Worm (Caenorhabditis elegans) whole organism, L2 larva: ENCODE data around the gene uig-1.

Source experiments
- C34F6.9 ChIP-seq: fragments of 150-350 bp; optimal IDR thresholded peaks from 2 replicates; lab custom pipeline; 2014; ENCODE audit warnings: missing biosample characterization, missing genetic modification characterization
- F13H6.1 ChIP-seq: sonication (generic microtip); optimal IDR thresholded peaks from 2 replicates; lab custom pipeline; 2016; ENCODE audit warnings: missing genetic modification characterization, missing compliant biosample characterization
- R02D3.7 ChIP-seq: fragments of 150-350 bp; optimal IDR thresholded peaks from 2 replicates; lab custom pipeline; 2014; ENCODE audit warnings: missing biosample characterization, missing genetic modification characterization
- Y55F3AM.14 ChIP-seq: fragments of 200-800 bp; sonication (Bioruptor generic); optimal IDR thresholded peaks from 2 replicates; lab custom pipeline; 2018; ENCODE audit warnings: mild to moderate bottlenecking, missing genetic modification characterization, missing compliant biosample characterization
- ZK546.5 ChIP-seq: sonication (generic microtip); optimal IDR thresholded peaks from 2 replicates; lab custom pipeline; 2017; ENCODE audit warnings: missing biosample characterization, missing genetic modification characterization
- alr-1 ChIP-seq: fragments of 150-350 bp; optimal IDR thresholded peaks from 2 replicates; lab custom pipeline; 2014; ENCODE audit warnings: missing biosample characterization, missing genetic modification characterization
- aly-2 ChIP-seq: fragments of 150-350 bp; optimal IDR thresholded peaks from 2 replicates; lab custom pipeline; 2014; ENCODE audit warnings: missing biosample characterization, missing genetic modification characterization
- ama-1 ChIP-seq: fragments of 150-350 bp; optimal IDR thresholded peaks from 2 replicates; lab custom pipeline; 2018; ENCODE audit warnings: inconsistent platforms
- blmp-1 ChIP-seq: sonication (generic microtip); optimal IDR thresholded peaks from 2 replicates; lab custom pipeline; 2017; ENCODE audit warnings: missing genetic modification characterization, mild to moderate bottlenecking, missing compliant biosample characterization, antibody characterized with exemption, moderate library complexity; ENCODE audit not compliant: insufficient read depth
- ceh-16 ChIP-seq: fragments of 150-350 bp; optimal IDR thresholded peaks from 2 replicates; lab custom pipeline; 2014; ENCODE audit warnings: missing biosample characterization, missing genetic modification characterization
- ceh-82 ChIP-seq: fragments of 150-350 bp; optimal IDR thresholded peaks from 2 replicates; lab custom pipeline; 2014; ENCODE audit warnings: missing biosample characterization, missing genetic modification characterization
- crh-2 ChIP-seq: sonication (generic microtip); optimal IDR thresholded peaks from 2 replicates; lab custom pipeline; 2017; ENCODE audit warnings: missing biosample characterization, missing genetic modification characterization
- dmd-4 ChIP-seq: sonication (generic microtip); optimal IDR thresholded peaks from 2 replicates; lab custom pipeline; 2017; ENCODE audit warnings: missing biosample characterization, missing genetic modification characterization
- egl-27 ChIP-seq: sonication (generic microtip); optimal IDR thresholded peaks from 3 replicates; lab custom pipeline; 2017; ENCODE audit warnings: missing biosample characterization, missing genetic modification reagents, missing genetic modification characterization
- elt-1 ChIP-seq: fragments of 150-350 bp; optimal IDR thresholded peaks from 2 replicates; lab custom pipeline; 2014; ENCODE audit warnings: missing biosample characterization, missing genetic modification characterization
- elt-3 ChIP-seq: sonication (generic microtip); optimal IDR thresholded peaks from 2 replicates; lab custom pipeline; 2017; ENCODE audit warnings: missing biosample characterization, missing genetic modification characterization
- fos-1 ChIP-seq: fragments of 150-350 bp; optimal IDR thresholded peaks from 2 replicates; lab custom pipeline; 2014; ENCODE audit warnings: missing biosample characterization, missing genetic modification characterization
- gmeb-1 ChIP-seq: fragments of 150-350 bp; optimal IDR thresholded peaks from 2 replicates; lab custom pipeline; 2014; ENCODE audit warnings: missing biosample characterization, missing genetic modification characterization
- lin-11 ChIP-seq: fragments of 150-350 bp; sonication (generic microtip); optimal IDR thresholded peaks from 2 replicates; lab custom pipeline; 2014; ENCODE audit warnings: missing biosample characterization, missing genetic modification characterization, inconsistent platforms, mixed read lengths
- lin-13 ChIP-seq: fragments of 150-350 bp; optimal IDR thresholded peaks from 2 replicates; lab custom pipeline; 2014; ENCODE audit warnings: missing biosample characterization, missing genetic modification reagents, missing genetic modification characterization
- lin-39 ChIP-seq: fragments of 150-350 bp; optimal IDR thresholded peaks from 2 replicates; lab custom pipeline; 2014; ENCODE audit warnings: missing biosample characterization, missing genetic modification reagents, missing genetic modification characterization
- lsy-2 ChIP-seq, 2 experiments: fragments of 150-350 bp in 1 of 2; sonication (generic microtip) in 1 of 2; optimal IDR thresholded peaks; 2 replicates each; lab custom pipeline; 2014 to 2017; ENCODE audit warnings: missing biosample characterization in 2 of 2, missing genetic modification characterization in 2 of 2
- mab-5 ChIP-seq: fragments of 150-350 bp; optimal IDR thresholded peaks from 2 replicates; lab custom pipeline; 2014; ENCODE audit warnings: missing biosample characterization, missing genetic modification characterization
- mbf-1 ChIP-seq: sonication (generic microtip); optimal IDR thresholded peaks from 2 replicates; lab custom pipeline; 2017; ENCODE audit warnings: missing biosample characterization, missing genetic modification characterization
- mdl-1 ChIP-seq, 2 experiments: fragments of 150-350 bp in 1 of 2; sonication (generic microtip) in 1 of 2; optimal IDR thresholded peaks; 2 replicates each; lab custom pipeline; 2017; ENCODE audit warnings: missing biosample characterization in 2 of 2, missing genetic modification characterization in 2 of 2
- nhr-10 ChIP-seq: sonication (generic microtip); optimal IDR thresholded peaks from 2 replicates; lab custom pipeline; 2017; ENCODE audit warnings: missing biosample characterization, missing genetic modification characterization
- nhr-11 ChIP-seq: fragments of 150-350 bp; optimal IDR thresholded peaks from 2 replicates; lab custom pipeline; 2014; ENCODE audit warnings: missing biosample characterization, missing genetic modification characterization
- nhr-12 ChIP-seq: fragments of 150-350 bp; optimal IDR thresholded peaks from 2 replicates; lab custom pipeline; 2014; ENCODE audit warnings: missing biosample characterization, missing genetic modification characterization
- nhr-129 ChIP-seq: fragments of 150-350 bp; optimal IDR thresholded peaks from 2 replicates; lab custom pipeline; 2014; ENCODE audit warnings: missing biosample characterization, missing genetic modification characterization
- nhr-21 ChIP-seq: fragments of 150-350 bp; optimal IDR thresholded peaks from 2 replicates; lab custom pipeline; 2014; ENCODE audit warnings: missing biosample characterization, missing genetic modification characterization
- nhr-23 ChIP-seq: fragments of 150-350 bp; optimal IDR thresholded peaks from 2 replicates; lab custom pipeline; 2014; ENCODE audit warnings: missing biosample characterization, missing genetic modification reagents, missing genetic modification characterization
- nhr-237 ChIP-seq: fragments of 150-350 bp; optimal IDR thresholded peaks from 2 replicates; lab custom pipeline; 2014; ENCODE audit warnings: missing biosample characterization, missing genetic modification characterization
- nhr-25 ChIP-seq: fragments of 150-350 bp; sonication (generic microtip); optimal IDR thresholded peaks from 3 replicates; lab custom pipeline; 2014; ENCODE audit warnings: missing biosample characterization, missing genetic modification characterization
- nhr-6 ChIP-seq: fragments of 150-350 bp; optimal IDR thresholded peaks from 2 replicates; lab custom pipeline; 2014; ENCODE audit warnings: missing biosample characterization, missing genetic modification characterization
- nhr-77 ChIP-seq: fragments of 150-350 bp; optimal IDR thresholded peaks from 2 replicates; lab custom pipeline; 2014; ENCODE audit warnings: missing biosample characterization, missing genetic modification characterization
- peb-1 ChIP-seq: fragments of 150-350 bp; optimal IDR thresholded peaks from 2 replicates; lab custom pipeline; 2014; ENCODE audit warnings: missing biosample characterization, missing genetic modification characterization
- sem-4 ChIP-seq: fragments of 150-350 bp; optimal IDR thresholded peaks from 2 replicates; lab custom pipeline; 2014; ENCODE audit warnings: missing biosample characterization, missing genetic modification reagents, missing genetic modification characterization
- skn-1 ChIP-seq: sonication (generic microtip); optimal IDR thresholded peaks from 2 replicates; lab custom pipeline; 2017; ENCODE audit warnings: missing biosample characterization, missing genetic modification characterization
- sma-3 ChIP-seq: sonication (generic microtip); optimal IDR thresholded peaks from 2 replicates; lab custom pipeline; 2016; ENCODE audit warnings: missing genetic modification reagents, missing genetic modification characterization, missing compliant biosample characterization
- sma-9 ChIP-seq, 2 experiments: fragments of 150-350 bp in 1 of 2; sonication (generic microtip) in 1 of 2; optimal IDR thresholded peaks; 2 replicates each; lab custom pipeline; 2014 to 2016; ENCODE audit warnings: missing genetic modification characterization in 2 of 2, mild to moderate bottlenecking in 1 of 2, missing biosample characterization in 1 of 2, missing compliant biosample characterization in 1 of 2, missing genetic modification reagents in 1 of 2, moderate library complexity in 1 of 2
- snpc-4 ChIP-seq: fragments of 150-350 bp; optimal IDR thresholded peaks from 2 replicates; lab custom pipeline; 2014; ENCODE audit warnings: missing biosample characterization, missing genetic modification characterization
- unc-39 ChIP-seq: fragments of 150-350 bp; optimal IDR thresholded peaks from 2 replicates; lab custom pipeline; 2014; ENCODE audit warnings: missing biosample characterization, missing genetic modification characterization
- unc-55 ChIP-seq: fragments of 150-350 bp; sonication (generic microtip); optimal IDR thresholded peaks from 3 replicates; lab custom pipeline; 2014; ENCODE audit warnings: missing biosample characterization, missing genetic modification reagents, missing genetic modification characterization
- unc-62 ChIP-seq: fragments of 150-350 bp; optimal IDR thresholded peaks from 2 replicates; lab custom pipeline; 2014; ENCODE audit warnings: missing biosample characterization, missing genetic modification reagents, missing genetic modification characterization
- zag-1 ChIP-seq: fragments of 150-350 bp; optimal IDR thresholded peaks from 2 replicates; lab custom pipeline; 2014; ENCODE audit warnings: missing biosample characterization, missing genetic modification characterization
- ztf-1 ChIP-seq: fragments of 200-800 bp; sonication (Bioruptor generic); conservative IDR thresholded peaks from 2 replicates; pipeline ENCODE4 v1.3.6; 2022; ENCODE audit warnings: missing genetic modification characterization, missing compliant biosample characterization
- ztf-11 ChIP-seq: sonication (generic microtip); optimal IDR thresholded peaks from 2 replicates; lab custom pipeline; 2017; ENCODE audit warnings: missing biosample characterization, missing genetic modification characterization
- ztf-4 ChIP-seq: fragments of 150-350 bp; optimal IDR thresholded peaks from 2 replicates; lab custom pipeline; 2014; ENCODE audit warnings: missing biosample characterization, missing genetic modification characterization

The uig-1 gene

ce11 chrV:13313045-13313623 is 17.4 kb upstream of the uig-1 start, which contains the start of gene C50B6.3:
Gene C50B6.3 (plus strand): TSS chrV:13313573.
- TF ChIP-seq elt-1 (no peak), nhr-12 (tag; lab: Kevin White, UChicago) (no peak), lin-39 (tag; lab: Kevin White, UChicago) (no peak), C34F6.9 (peak; percentile 86), skn-1 (tag; lab: Kevin White, UChicago) (no peak), egl-27 (tag; lab: Kevin White, UChicago) (peak; percentile 21), nhr-237 (no peak), unc-39 (tag; lab: Kevin White, UChicago) (no peak), ceh-16 (tag; lab: Kevin White, UChicago) (peak; percentile 65), unc-55 (GFP tag; lab: Kevin White, UChicago) (no peak), ztf-1 (GFP tag; lab: Robert Waterston, UW) (no peak), fos-1 (tag; lab: Kevin White, UChicago) (peak; percentile 53), mab-5 (tag; lab: Kevin White, UChicago) (peak; percentile 51), lin-11 (tag; lab: Kevin White, UChicago) (peak; percentile 55), R02D3.7 (tag; lab: Kevin White, UChicago) (peak; percentile 14), F13H6.1 (tag; lab: Kevin White, UChicago) (peak; percentile 80), alr-1 (tag; lab: Kevin White, UChicago) (no peak), ZK546.5 (no peak), nhr-10 (tag; lab: Kevin White, UChicago) (no peak), elt-3 (tag; lab: Kevin White, UChicago) (no peak), sma-9 (GFP tag; optimal IDR thresholded peaks at IDR 0.05; lab: Kevin White, UChicago) (peak; percentile 97), sma-9 (tag; optimal IDR thresholded peaks at IDR 0.05; lab: Kevin White, UChicago) (no peak), mdl-1 (tag; optimal IDR thresholded peaks at IDR 0.05; lab: Kevin White, UChicago) (no peak), ztf-4 (tag; lab: Kevin White, UChicago) (peak; percentile 47), nhr-6 (tag; lab: Kevin White, UChicago) (no peak), ceh-82 (no peak), unc-62 (GFP tag; lab: Kevin White, UChicago) (no peak), lsy-2 (tag; optimal IDR thresholded peaks at IDR 0.05; lab: Kevin White, UChicago) (peak; percentile 80 to 92), nhr-77 (tag; lab: Kevin White, UChicago) (no peak), nhr-129 (tag; lab: Kevin White, UChicago) (no peak), mbf-1 (no peak), nhr-11 (no peak), ama-1 (lab: Kevin White, UChicago) (no peak), zag-1 (tag; lab: Kevin White, UChicago) (no peak), ztf-11 (tag; lab: Kevin White, UChicago) (no peak), Y55F3AM.14 (GFP tag; lab: Kevin White, UChicago) (no peak), sem-4 (tag; lab: Kevin White, UChicago) (peak; percentile 79), snpc-4 (tag; lab: Kevin White, UChicago) (peak; percentile 77), lin-13 (GFP tag; lab: Kevin White, UChicago) (peak; percentile 73), nhr-25 (no peak), dmd-4 (tag; lab: Kevin White, UChicago) (no peak), nhr-23 (tag; lab: Kevin White, UChicago) (no peak), crh-2 (peak; percentile 76), gmeb-1 (tag; lab: Kevin White, UChicago) (peak; percentile 85), peb-1 (no peak), aly-2 (tag; lab: Kevin White, UChicago) (no peak), blmp-1 (tag; lab: Kevin White, UChicago) (peak; percentile 37), nhr-21 (tag; lab: Kevin White, UChicago) (peak; percentile 58), sma-3 (GFP tag; lab: Kevin White, UChicago) (peak; percentile 93)
- TF ChIP-seq, all 48 proteins: peak for 19
